Worm (Caenorhabditis elegans): ENCODE data around the gene fbxb-62.

fbxb-62 gene

DNA sequence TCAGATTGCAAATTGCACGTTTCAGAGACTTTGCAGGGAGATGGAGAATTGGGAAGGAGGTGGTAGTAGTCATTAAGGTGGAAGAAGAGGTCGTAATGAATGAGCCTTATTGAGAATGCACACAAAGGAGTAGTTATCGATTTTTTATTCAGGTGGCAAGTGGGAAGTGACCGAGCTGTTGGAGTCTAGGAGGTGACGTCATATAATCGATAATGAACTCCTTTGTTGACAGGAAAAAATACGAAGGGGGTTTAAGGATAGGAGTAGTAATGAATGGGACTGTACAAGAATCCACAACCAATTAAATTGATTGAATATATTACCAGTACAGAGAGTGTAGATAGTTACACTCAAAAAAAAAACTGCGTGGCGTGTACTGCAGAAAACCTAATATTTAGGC is at the start of gene fbxb-62:
Gene fbxb-62 (minus strand): TSS at position 101 of the 400 bp plus-strand sequence.
- TF ChIP-seq F13C5.2 (tag; optimal IDR thresholded peaks at IDR 0.05): no peak
- TF ChIP-seq ceh-36 (tag; optimal IDR thresholded peaks at IDR 0.05): no peak
- no peak for TF ChIP-seq hmg-4 (GFP tag; optimal IDR thresholded peaks at IDR 0.05)
- TF ChIP-seq tra-4 (tag; optimal IDR thresholded peaks at IDR 0.05): no peak
- TF ChIP-seq ets-7 (tag; optimal IDR thresholded peaks at IDR 0.05): no peak
- no peak for TF ChIP-seq flt-1 (GFP tag; IDR thresholded peaks at IDR 0.05)
- TF ChIP-seq pes-1 (GFP tag; IDR thresholded peaks at IDR 0.05): no peak
- TF ChIP-seq tbx-37 (GFP tag; conservative IDR thresholded peaks at IDR 0.05): no peak
- no peak for TF ChIP-seq ceh-13 (GFP tag; optimal IDR thresholded peaks at IDR 0.05)

- no peak for TF ChIP-seq tra-4 (tag; optimal IDR thresholded peaks at IDR 0.05)
- TF ChIP-seq sea-1 (GFP tag; conservative IDR thresholded peaks at IDR 0.05): no peak
- no peak for TF ChIP-seq flt-1 (GFP tag; IDR thresholded peaks at IDR 0.05)
- TF ChIP-seq ama-1 (optimal IDR thresholded peaks at IDR 0.05): no peak
- TF ChIP-seq F13C5.2 (tag; optimal IDR thresholded peaks at IDR 0.05): no peak
- TF ChIP-seq ets-7 (tag; optimal IDR thresholded peaks at IDR 0.05): no peak
- no peak for TF ChIP-seq hmbx-1 (tag; optimal IDR thresholded peaks at IDR 0.05)
- TF ChIP-seq scrt-1 (GFP tag; IDR thresholded peaks at IDR 0.05): no peak
Observed at ce11 chrV:19337333-19337732, 35.5 kb upstream of the fbxb-62 start.

ce11 chrV:19329263-19329662 is 27.4 kb upstream of the fbxb-62 start, which contains the start of gene fbxb-65:
fbxb-65 (plus strand) TSS chrV:19329563.
- TF ChIP-seq scrt-1 (GFP tag; IDR thresholded peaks at IDR 0.05) (no peak), ets-7 (tag; optimal IDR thresholded peaks at IDR 0.05) (no peak), ceh-36 (tag; optimal IDR thresholded peaks at IDR 0.05) (no peak), B0310.2 (tag; optimal IDR thresholded peaks at IDR 0.05) (no peak), F13C5.2 (tag; optimal IDR thresholded peaks at IDR 0.05) (no peak)

- TF ChIP-seq hmbx-1 (tag; optimal IDR thresholded peaks at IDR 0.05): no peak
- TF ChIP-seq pes-1 (GFP tag; IDR thresholded peaks at IDR 0.05): no peak
- no peak for TF ChIP-seq tbx-11 (GFP tag; IDR thresholded peaks at IDR 0.05)
- no peak for TF ChIP-seq F13C5.2 (tag; optimal IDR thresholded peaks at IDR 0.05)
- TF ChIP-seq aly-1 (tag; optimal IDR thresholded peaks at IDR 0.05): no peak
- no peak for TF ChIP-seq B0310.2 (tag; optimal IDR thresholded peaks at IDR 0.05)
- TF ChIP-seq tbx-37 (GFP tag; conservative IDR thresholded peaks at IDR 0.05): no peak
- TF ChIP-seq ceh-13 (GFP tag; optimal IDR thresholded peaks at IDR 0.05): no peak
- no peak for TF ChIP-seq tra-4 (tag; optimal IDR thresholded peaks at IDR 0.05)
- no peak for TF ChIP-seq ets-7 (tag; optimal IDR thresholded peaks at IDR 0.05)
- TF ChIP-seq flt-1 (GFP tag; IDR thresholded peaks at IDR 0.05): no peak
Observed at ce11 chrV:19325436-19325835, 23.6 kb upstream of the fbxb-62 start.

- TF ChIP-seq ceh-13 (GFP tag; optimal IDR thresholded peaks at IDR 0.05) (no peak), tra-4 (tag; optimal IDR thresholded peaks at IDR 0.05) (no peak), tbx-11 (GFP tag; IDR thresholded peaks at IDR 0.05) (no peak), scrt-1 (GFP tag; IDR thresholded peaks at IDR 0.05) (no peak), ceh-36 (tag; optimal IDR thresholded peaks at IDR 0.05) (no peak), sea-1 (GFP tag; conservative IDR thresholded peaks at IDR 0.05) (no peak), flt-1 (GFP tag; IDR thresholded peaks at IDR 0.05) (no peak), pes-1 (GFP tag; IDR thresholded peaks at IDR 0.05) (no peak), tbx-37 (GFP tag; conservative IDR thresholded peaks at IDR 0.05) (no peak), ama-1 (optimal IDR thresholded peaks at IDR 0.05) (no peak), F13C5.2 (tag; optimal IDR thresholded peaks at IDR 0.05) (no peak), hmbx-1 (tag; optimal IDR thresholded peaks at IDR 0.05) (no peak), B0310.2 (tag; optimal IDR thresholded peaks at IDR 0.05) (no peak), hnd-1 (tag; optimal IDR thresholded peaks at IDR 0.05) (no peak), ets-7 (tag; optimal IDR thresholded peaks at IDR 0.05) (no peak), aly-1 (tag; optimal IDR thresholded peaks at IDR 0.05) (no peak)
Observed at ce11 chrV:19322387-19322786, 20.6 kb upstream of the fbxb-62 start, which contains the start of gene C43D7.4. C43D7.4 (minus strand) TSS chrV:19322487.

DNA sequence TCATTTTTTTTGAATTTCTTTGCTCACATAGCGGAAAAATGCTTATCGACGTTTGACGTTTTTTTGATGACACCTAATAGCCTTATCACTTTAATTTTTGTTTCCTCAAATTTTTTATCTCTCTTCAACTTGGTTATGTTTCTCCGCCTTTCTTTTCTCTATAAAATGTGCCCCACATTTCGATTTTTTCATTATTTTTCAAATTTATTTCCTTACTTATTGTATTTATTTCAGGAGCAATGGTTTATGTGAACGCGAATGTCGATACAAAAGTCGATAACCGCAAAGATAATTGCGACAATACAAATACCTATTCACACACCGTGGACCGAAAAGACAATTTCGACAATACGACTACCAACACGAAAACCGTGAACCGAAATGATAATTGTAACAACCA is 18.6 kb upstream of the fbxb-62 start, which contains the start of gene sdz-6:
Gene sdz-6 (plus strand): TSS at position 229 of the 400 bp plus-strand sequence.
- TF ChIP-seq hnd-1 (tag; optimal IDR thresholded peaks at IDR 0.05) (no peak), tbx-37 (GFP tag; conservative IDR thresholded peaks at IDR 0.05) (no peak), pes-1 (GFP tag; IDR thresholded peaks at IDR 0.05) (no peak), flt-1 (GFP tag; IDR thresholded peaks at IDR 0.05) (no peak), ama-1 (optimal IDR thresholded peaks at IDR 0.05) (no peak), aly-1 (tag; optimal IDR thresholded peaks at IDR 0.05) (no peak), hmbx-1 (tag; optimal IDR thresholded peaks at IDR 0.05) (no peak), ceh-36 (tag; optimal IDR thresholded peaks at IDR 0.05) (no peak), F13C5.2 (tag; optimal IDR thresholded peaks at IDR 0.05) (no peak), tra-4 (tag; optimal IDR thresholded peaks at IDR 0.05) (no peak), scrt-1 (GFP tag; IDR thresholded peaks at IDR 0.05) (no peak), tbx-11 (GFP tag; IDR thresholded peaks at IDR 0.05) (no peak), hmg-4 (GFP tag; optimal IDR thresholded peaks at IDR 0.05) (no peak), ets-7 (tag; optimal IDR thresholded peaks at IDR 0.05) (no peak), B0310.2 (tag; optimal IDR thresholded peaks at IDR 0.05) (no peak), ceh-13 (GFP tag; optimal IDR thresholded peaks at IDR 0.05) (no peak), sea-1 (GFP tag; conservative IDR thresholded peaks at IDR 0.05) (no peak)

ce11 chrV:19319460-19319995 is 17.7 kb upstream of the fbxb-62 start, which contains the start of gene C43D7.7:
C43D7.7 (minus strand) TSS chrV:19319510.
- no peak for TF ChIP-seq aly-1 (tag; optimal IDR thresholded peaks at IDR 0.05)
- TF ChIP-seq hnd-1 (tag; optimal IDR thresholded peaks at IDR 0.05): no peak
- no peak for TF ChIP-seq hmbx-1 (tag; optimal IDR thresholded peaks at IDR 0.05)
- no peak for TF ChIP-seq tbx-11 (GFP tag; IDR thresholded peaks at IDR 0.05)
- TF ChIP-seq ama-1 (optimal IDR thresholded peaks at IDR 0.05): no peak
- TF ChIP-seq tra-4 (tag; optimal IDR thresholded peaks at IDR 0.05): no peak
- no peak for TF ChIP-seq F13C5.2 (tag; optimal IDR thresholded peaks at IDR 0.05)
- TF ChIP-seq flt-1 (GFP tag; IDR thresholded peaks at IDR 0.05): no peak
- TF ChIP-seq ceh-36 (tag; optimal IDR thresholded peaks at IDR 0.05): no peak
- TF ChIP-seq B0310.2 (tag; optimal IDR thresholded peaks at IDR 0.05): no peak
- no peak for TF ChIP-seq ets-7 (tag; optimal IDR thresholded peaks at IDR 0.05)
- no peak for TF ChIP-seq scrt-1 (GFP tag; IDR thresholded peaks at IDR 0.05)
- TF ChIP-seq sea-1 (GFP tag; conservative IDR thresholded peaks at IDR 0.05): no peak
- TF ChIP-seq hmg-4 (GFP tag; optimal IDR thresholded peaks at IDR 0.05): no peak
- TF ChIP-seq ceh-13 (GFP tag; optimal IDR thresholded peaks at IDR 0.05): no peak
- TF ChIP-seq pes-1 (GFP tag; IDR thresholded peaks at IDR 0.05): no peak
- no peak for TF ChIP-seq tbx-37 (GFP tag; conservative IDR thresholded peaks at IDR 0.05)
